Worm (Caenorhabditis elegans) whole organism, L1 larva: ENCODE measurements around the gene cebp-1.

Experiments
- hlh-4 ChIP-seq: sonication (generic microtip); optimal IDR thresholded peaks from 2 replicates; lab custom pipeline; 2016; ENCODE audit warnings: mild to moderate bottlenecking, missing genetic modification characterization, missing compliant biosample characterization
- jun-1 ChIP-seq: fragments of 150-350 bp; optimal IDR thresholded peaks from 2 replicates; lab custom pipeline; 2014; ENCODE audit warnings: missing biosample characterization, missing genetic modification reagents, missing genetic modification characterization
- nhr-28 ChIP-seq: fragments of 150-350 bp; optimal IDR thresholded peaks from 2 replicates; lab custom pipeline; 2014; ENCODE audit warnings: missing biosample characterization, missing genetic modification characterization
- sptf-1 ChIP-seq: fragments of 150-350 bp; optimal IDR thresholded peaks from 2 replicates; lab custom pipeline; 2014; ENCODE audit warnings: missing biosample characterization, missing genetic modification characterization

- no peak for TF ChIP-seq sptf-1 (tag; lab: Kevin White, UChicago)
- no peak for TF ChIP-seq jun-1
- no peak for TF ChIP-seq hlh-4 (tag; lab: Kevin White, UChicago)
- TF ChIP-seq nhr-28 (tag; lab: Kevin White, UChicago): no peak
Observed at ce11 chrX:1480564-1480963, 26.9 kb upstream of the cebp-1 start.
